Worm (Caenorhabditis elegans) whole organism, young adult: ENCODE data around the gene fut-8.

Source experiments
- B0019.2 ChIP-seq: fragments of 200-800 bp; sonication (Bioruptor generic); conservative IDR thresholded peaks from 2 replicates; pipeline ENCODE4 v1.3.6; 2022; ENCODE audit warnings: missing genetic modification reagents, missing genetic modification characterization, missing compliant biosample characterization
- F39B2.1 ChIP-seq: fragments of 200-800 bp; sonication (Bioruptor generic); IDR thresholded peaks from 2 replicates; pipeline ENCODE4 v1.3.6; 2022; ENCODE audit warnings: missing genetic modification reagents, missing genetic modification characterization, missing compliant biosample characterization
- dox-1 ChIP-seq: fragments of 200-800 bp; sonication (Bioruptor generic); IDR thresholded peaks from 2 replicates; pipeline ENCODE4 v1.3.6; 2022; ENCODE audit warnings: missing genetic modification reagents, missing genetic modification characterization, missing compliant biosample characterization
- dpl-1 ChIP-seq: fragments of 150-350 bp; optimal IDR thresholded peaks from 2 replicates; lab custom pipeline; 2014; ENCODE audit warnings: missing biosample characterization, missing genetic modification reagents, missing genetic modification characterization
- fkh-3 ChIP-seq: sonication (generic microtip); optimal IDR thresholded peaks from 2 replicates; lab custom pipeline; 2016; ENCODE audit warnings: mild to moderate bottlenecking, missing genetic modification characterization, missing compliant biosample characterization
- lin-26 ChIP-seq: fragments of 200-800 bp; sonication (Bioruptor generic); IDR thresholded peaks from 2 replicates; pipeline ENCODE4 v1.3.6; 2022; ENCODE audit warnings: missing genetic modification reagents, missing genetic modification characterization, missing compliant biosample characterization
- madf-3 ChIP-seq: fragments of 200-800 bp; sonication (Bioruptor generic); IDR thresholded peaks from 2 replicates; pipeline ENCODE4 v1.3.6; 2022; ENCODE audit warnings: missing genetic modification reagents, missing genetic modification characterization, missing compliant biosample characterization
- pha-4 ChIP-seq: fragments of 150-350 bp; sonication (generic microtip); optimal IDR thresholded peaks from 2 replicates; lab custom pipeline; 2014; ENCODE audit warnings: missing biosample characterization, missing genetic modification reagents, missing genetic modification characterization
- snpc-4 ChIP-seq, 5 experiments: fragments of 150-350 bp in 1 of 5; sonication (generic microtip) in 4 of 5; optimal IDR thresholded peaks; 2 replicates each; lab custom pipeline; 2014 to 2018; ENCODE audit warnings: missing genetic modification characterization in 5 of 5, missing biosample characterization in 3 of 5, antibody characterized with exemption in 2 of 5, mild to moderate bottlenecking in 2 of 5, missing compliant biosample characterization in 2 of 5, missing genotype in 2 of 5, moderate library complexity in 2 of 5, missing genetic modification reagents in 1 of 5
- xnd-1 ChIP-seq: sonication (generic microtip); optimal IDR thresholded peaks from 2 replicates; lab custom pipeline; 2016; ENCODE audit warnings: missing genotype, missing genetic modification reagents, missing genetic modification characterization, missing compliant biosample characterization
- ztf-3 ChIP-seq: fragments of 200-800 bp; sonication (Bioruptor generic); optimal IDR thresholded peaks from 2 replicates; lab custom pipeline; 2018; ENCODE audit warnings: mild to moderate bottlenecking, missing genetic modification characterization, missing compliant biosample characterization

ce11 chrV:6015546-6016089, 25.3 kb upstream of the fut-8 start:
- TF ChIP-seq pha-4 (tag; lab: Kevin White, UChicago) = no peak
- TF ChIP-seq xnd-1 = no peak
- no peak for TF ChIP-seq dox-1 (GFP tag; lab: Robert Waterston, UW)
- no peak; the same call in 1 of the 2 replicates for TF ChIP-seq madf-3 (GFP tag; lab: Robert Waterston, UW)
- no peak for TF ChIP-seq B0019.2
- TF ChIP-seq F39B2.1 (GFP tag; lab: Robert Waterston, UW) = no peak
- no peak for TF ChIP-seq snpc-4 (GFP tag; optimal IDR thresholded peaks at IDR 0.05; lab: Kevin White, UChicago)
- TF ChIP-seq snpc-4 (tag; optimal IDR thresholded peaks at IDR 0.05; lab: Kevin White, UChicago) = no peak
- TF ChIP-seq ztf-3 (GFP tag; lab: Kevin White, UChicago) = no peak
- no peak for TF ChIP-seq dpl-1 (GFP tag; lab: Kevin White, UChicago)
- no peak for TF ChIP-seq lin-26 (GFP tag; lab: Robert Waterston, UW)
- no peak for TF ChIP-seq fkh-3 (tag; lab: Kevin White, UChicago)
